Worm (Caenorhabditis elegans): ENCODE data around the gene fbxc-39.

ce11 chrII:1001351-1001750, 12.8 kb downstream of the fbxc-39 start, which contains the start of the genes fbxb-30 and F45D11.5:
- TF ChIP-seq K09A11.1 (tag; optimal IDR thresholded peaks at IDR 0.05; ENCODE audit: insufficient read depth) (no peak), unc-86 (tag; optimal IDR thresholded peaks at IDR 0.05) (no peak)

All from whole organism, late embryonic.